Worm (Caenorhabditis elegans): ENCODE results near the gene Y71H2AL.2.
"Not testable (repeated sequence)": the region's sequence is repeated elsewhere in the genome, so short reads cannot be mapped to it uniquely, and the experiment has no call there.

DNA sequence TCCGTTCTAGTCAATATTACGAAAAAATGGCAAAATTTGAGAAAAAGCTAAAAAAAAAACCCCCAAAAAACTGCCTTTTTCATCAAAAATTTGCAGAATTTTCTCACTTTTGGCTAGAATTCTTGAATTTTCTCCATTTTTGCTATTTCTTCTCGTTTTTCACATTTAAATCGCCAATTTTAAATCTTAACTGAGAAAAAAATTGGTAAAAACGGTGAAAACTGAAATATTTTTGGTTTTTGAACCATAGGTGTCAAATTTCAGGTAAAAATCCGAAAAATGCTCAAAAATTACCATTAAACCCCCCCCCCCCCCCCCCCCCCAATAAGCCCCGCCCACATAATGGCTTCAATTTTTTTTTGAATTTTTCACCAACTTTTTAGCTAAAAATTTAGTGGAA, 13.2 kb downstream of the Y71H2AL.2 start, which contains the start of gene cox-6B:
- not testable (repeated sequence) for TF ChIP-seq dox-1 (GFP tag; IDR thresholded peaks at IDR 0.05); lir-1 (GFP tag; conservative IDR thresholded peaks at IDR 0.05); cebp-2 (GFP tag; IDR thresholded peaks at IDR 0.05); tbp1 (GFP tag; optimal IDR thresholded peaks at IDR 0.05); Y53G8AR.9 (GFP tag; conservative IDR thresholded peaks at IDR 0.05); repo-1 (tag; optimal IDR thresholded peaks at IDR 0.05)
